Worm (Caenorhabditis elegans) whole organism, early embryonic: ENCODE measurements around the gene set-31.

Experiments used
- B0310.2 ChIP-seq: sonication (generic microtip); optimal IDR thresholded peaks from 2 replicates; lab custom pipeline; 2016; ENCODE audit warnings: mild to moderate bottlenecking, missing genetic modification characterization, missing compliant biosample characterization
- F13C5.2 ChIP-seq: sonication (generic microtip); optimal IDR thresholded peaks from 2 replicates; lab custom pipeline; 2017; ENCODE audit warnings: mild to moderate bottlenecking, missing genetic modification characterization, inconsistent platforms, missing compliant biosample characterization
- aly-1 ChIP-seq: sonication (generic microtip); optimal IDR thresholded peaks from 2 replicates; lab custom pipeline; 2016; ENCODE audit warnings: missing genetic modification characterization, missing compliant biosample characterization
- ama-1 ChIP-seq: fragments of 150-350 bp; optimal IDR thresholded peaks from 2 replicates; lab custom pipeline; 2014
- ceh-13 ChIP-seq: fragments of 200-800 bp; sonication (Bioruptor generic); optimal IDR thresholded peaks from 2 replicates; lab custom pipeline; 2018; ENCODE audit warnings: mild to moderate bottlenecking, missing genetic modification characterization, missing compliant biosample characterization
- ceh-36 ChIP-seq: sonication (generic microtip); optimal IDR thresholded peaks from 2 replicates; lab custom pipeline; 2016; ENCODE audit warnings: missing genetic modification characterization, inconsistent platforms, missing compliant biosample characterization
- ets-7 ChIP-seq: sonication (generic microtip); optimal IDR thresholded peaks from 2 replicates; lab custom pipeline; 2016; ENCODE audit warnings: missing genotype, missing genetic modification characterization, missing compliant biosample characterization
- flt-1 ChIP-seq: fragments of 200-800 bp; sonication (Bioruptor generic); IDR thresholded peaks from 2 replicates; pipeline ENCODE4 v1.3.6; 2022; ENCODE audit warnings: missing genetic modification characterization, missing compliant biosample characterization
- hmbx-1 ChIP-seq: sonication (generic microtip); optimal IDR thresholded peaks from 2 replicates; lab custom pipeline; 2016; ENCODE audit warnings: mild to moderate bottlenecking, missing genetic modification characterization, missing compliant biosample characterization
- hmg-4 ChIP-seq: fragments of 200-800 bp; sonication (Bioruptor generic); optimal IDR thresholded peaks from 2 replicates; lab custom pipeline; 2018; ENCODE audit warnings: mild to moderate bottlenecking, missing genetic modification characterization, missing compliant biosample characterization
- hnd-1 ChIP-seq: sonication (generic microtip); optimal IDR thresholded peaks from 2 replicates; lab custom pipeline; 2016; ENCODE audit warnings: missing genetic modification characterization, missing compliant biosample characterization
- pes-1 ChIP-seq: fragments of 200-800 bp; sonication (Bioruptor generic); IDR thresholded peaks from 2 replicates; pipeline ENCODE4 v1.3.6; 2022; ENCODE audit warnings: missing genetic modification reagents, missing genetic modification characterization, missing compliant biosample characterization
- scrt-1 ChIP-seq: fragments of 200-800 bp; sonication (Bioruptor generic); IDR thresholded peaks from 2 replicates; pipeline ENCODE4 v1.3.6; 2022; ENCODE audit warnings: missing genetic modification characterization, missing compliant biosample characterization
- sea-1 ChIP-seq: fragments of 200-800 bp; sonication (Bioruptor generic); conservative IDR thresholded peaks from 2 replicates; pipeline ENCODE4 v1.3.6; 2022; ENCODE audit warnings: missing genetic modification characterization, missing compliant biosample characterization
- tbx-11 ChIP-seq: fragments of 200-800 bp; sonication (Bioruptor generic); IDR thresholded peaks from 2 replicates; pipeline ENCODE4 v1.3.6; 2022; ENCODE audit warnings: missing genetic modification characterization, missing compliant biosample characterization
- tbx-37 ChIP-seq: fragments of 200-800 bp; sonication (Bioruptor generic); conservative IDR thresholded peaks from 2 replicates; pipeline ENCODE4 v1.3.6; 2022; ENCODE audit warnings: missing genetic modification reagents, missing genetic modification characterization, missing compliant biosample characterization
- tra-4 ChIP-seq: sonication (generic microtip); optimal IDR thresholded peaks from 2 replicates; lab custom pipeline; 2017; ENCODE audit warnings: missing genetic modification characterization, missing compliant biosample characterization

The set-31 gene

DNA sequence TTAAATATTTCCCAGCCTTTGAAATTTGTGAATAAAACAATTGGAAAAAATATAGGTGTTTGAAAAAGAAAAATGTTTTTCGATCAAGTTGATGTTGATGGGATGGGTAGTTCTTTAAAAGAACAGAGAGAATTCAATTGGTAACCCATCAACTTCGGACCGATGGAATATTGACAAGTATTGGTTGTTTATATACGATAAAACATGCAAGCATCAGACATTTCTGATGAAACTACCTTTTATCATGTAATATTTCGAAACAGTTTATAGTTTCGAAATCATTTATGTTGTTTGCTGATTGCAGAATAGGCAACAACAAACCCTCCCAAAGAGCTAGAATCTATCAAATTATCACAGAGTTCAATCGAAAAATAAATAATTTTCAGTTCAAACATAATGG is 7.8 kb upstream of the set-31 start:
- no peak for TF ChIP-seq pes-1
- TF ChIP-seq flt-1 (GFP tag; lab: Robert Waterston, UW), result no peak
- TF ChIP-seq scrt-1, result no peak
- no peak for TF ChIP-seq hmg-4 (GFP tag; lab: Kevin White, UChicago)
- no peak for TF ChIP-seq B0310.2 (tag; lab: Kevin White, UChicago)
- TF ChIP-seq tbx-11 (GFP tag; lab: Robert Waterston, UW), result no peak
- TF ChIP-seq tbx-37 (GFP tag; lab: Robert Waterston, UW), result no peak
- no peak for TF ChIP-seq hmbx-1 (tag; lab: Kevin White, UChicago)
- TF ChIP-seq ets-7 (tag; lab: Kevin White, UChicago), result no peak
- TF ChIP-seq ama-1 (lab: Kevin White, UChicago), result no peak
- TF ChIP-seq F13C5.2 (tag; lab: Kevin White, UChicago), result no peak

DNA sequence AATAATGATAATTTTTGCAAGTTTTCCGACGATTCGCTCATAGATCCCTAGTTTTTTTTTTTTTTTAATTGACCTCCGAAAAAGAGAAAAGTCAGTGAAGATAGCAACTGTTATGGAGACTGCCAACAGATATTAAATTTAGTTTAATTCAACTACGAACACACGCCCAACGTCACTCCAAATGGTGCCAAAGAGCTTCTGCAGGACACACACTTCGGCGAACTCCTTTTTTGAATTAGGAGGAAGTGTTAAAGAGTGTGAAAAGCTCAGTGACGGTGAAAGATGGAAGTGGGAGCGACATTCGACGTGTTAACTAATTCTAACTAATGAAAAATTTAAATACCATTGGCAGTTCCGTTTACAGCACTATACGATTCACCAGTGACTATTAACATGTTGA is 5.7 kb upstream of the set-31 start:
- TF ChIP-seq tbx-11 (GFP tag; lab: Robert Waterston, UW) (no peak), ceh-36 (tag; lab: Kevin White, UChicago) (no peak), F13C5.2 (tag; lab: Kevin White, UChicago) (no peak), flt-1 (GFP tag; lab: Robert Waterston, UW) (no peak), hmg-4 (GFP tag; lab: Kevin White, UChicago) (no peak), sea-1 (no peak)

DNA sequence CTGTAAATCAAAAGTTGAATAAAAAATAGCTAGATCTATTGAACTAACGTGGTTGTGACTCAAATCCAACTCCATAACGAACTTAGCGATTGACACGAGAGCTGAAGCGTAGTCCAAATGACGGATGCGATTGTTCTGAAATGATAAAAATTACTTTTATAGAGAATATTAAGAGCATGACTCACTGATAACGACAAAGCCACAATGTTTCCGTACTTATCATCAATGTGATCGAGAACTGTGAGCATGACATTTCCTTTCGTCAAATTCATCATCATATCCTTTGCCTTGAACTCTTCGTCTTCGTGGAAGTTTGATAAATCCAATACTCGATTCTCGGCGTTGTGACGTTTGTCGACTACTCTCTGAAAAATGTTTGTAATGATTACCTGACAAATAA is 3.7 kb upstream of the set-31 start:
- no peak for TF ChIP-seq B0310.2 (tag; lab: Kevin White, UChicago)
- TF ChIP-seq ama-1 (lab: Kevin White, UChicago), result no peak
- TF ChIP-seq ceh-13 (GFP tag; lab: Kevin White, UChicago), result no peak
- no peak for TF ChIP-seq ceh-36 (tag; lab: Kevin White, UChicago)
- TF ChIP-seq hmg-4 (GFP tag; lab: Kevin White, UChicago), result no peak
- TF ChIP-seq flt-1 (GFP tag; lab: Robert Waterston, UW), result no peak
- no peak for TF ChIP-seq ets-7 (tag; lab: Kevin White, UChicago)
- no peak for TF ChIP-seq tra-4 (tag; lab: Kevin White, UChicago)
- no peak for TF ChIP-seq tbx-11 (GFP tag; lab: Robert Waterston, UW)
- TF ChIP-seq aly-1 (tag; lab: Kevin White, UChicago), result no peak
- no peak for TF ChIP-seq hmbx-1 (tag; lab: Kevin White, UChicago)
- no peak for TF ChIP-seq pes-1
- no peak for TF ChIP-seq F13C5.2 (tag; lab: Kevin White, UChicago)
- TF ChIP-seq tbx-37 (GFP tag; lab: Robert Waterston, UW), result no peak
- no peak for TF ChIP-seq sea-1
- no peak for TF ChIP-seq scrt-1
- TF ChIP-seq hnd-1 (tag; lab: Kevin White, UChicago), result no peak

DNA sequence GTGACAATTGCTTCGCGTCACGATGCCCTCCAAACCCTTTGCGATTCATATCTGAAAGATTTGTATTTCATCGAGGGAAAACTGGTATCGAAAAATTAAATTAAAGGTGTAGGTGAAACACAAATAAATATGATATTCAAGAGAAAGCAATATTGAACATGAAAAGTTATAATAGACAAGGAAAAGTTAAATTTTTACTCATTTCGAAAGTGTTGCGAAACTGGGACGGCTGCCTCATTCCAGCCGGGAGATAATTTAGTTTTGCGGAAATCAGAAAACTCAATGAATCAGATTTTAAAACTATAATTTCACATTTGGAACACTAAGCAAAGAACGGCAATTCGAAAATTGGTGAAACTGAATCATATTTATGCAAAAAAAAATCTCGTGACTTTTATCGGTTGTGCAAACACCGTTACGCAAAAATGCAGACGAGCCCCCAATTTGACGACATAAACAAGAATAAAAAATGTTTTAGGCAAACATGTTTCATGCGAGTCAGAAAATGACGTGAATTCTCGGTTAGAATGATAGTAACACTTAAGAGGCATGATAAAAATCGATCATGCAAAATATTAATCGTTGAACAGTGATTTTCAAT is 2.6 kb upstream of the set-31 start, which contains the start of the genes nxf-1 and C15H11.11:
nxf-1 (minus strand) TSS at position 51 of the 601 bp plus-strand sequence.
C15H11.11 (plus strand) TSS at position 536 of the 601 bp plus-strand sequence.
- TF ChIP-seq F13C5.2 (tag; lab: Kevin White, UChicago) (peak; percentile 52), ama-1 (lab: Kevin White, UChicago) (no peak), sea-1 (no peak)

DNA sequence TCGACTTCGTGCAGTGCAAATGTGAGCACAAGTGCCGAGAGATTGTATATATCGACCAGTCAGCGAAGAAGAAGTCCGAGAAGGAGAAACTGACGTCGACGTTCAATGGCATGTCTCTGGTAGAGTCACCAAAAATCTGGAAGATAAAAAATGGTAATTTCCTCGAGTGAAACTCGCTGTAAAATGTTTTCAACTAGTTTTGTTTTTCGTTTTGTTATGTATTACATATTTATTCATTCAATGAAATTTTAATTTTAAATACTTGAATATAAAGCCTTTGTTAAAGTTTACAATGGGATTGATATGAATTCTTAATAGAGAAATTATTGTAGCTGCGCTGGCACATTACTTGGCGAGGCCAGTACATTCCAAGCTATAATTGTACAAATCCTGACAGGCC is 2.2 kb downstream of the set-31 start:
- TF ChIP-seq flt-1 (GFP tag; lab: Robert Waterston, UW) (no peak), scrt-1 (no peak), ets-7 (tag; lab: Kevin White, UChicago) (no peak), aly-1 (tag; lab: Kevin White, UChicago) (no peak), ama-1 (lab: Kevin White, UChicago) (no peak), F13C5.2 (tag; lab: Kevin White, UChicago) (no peak), sea-1 (no peak), tbx-37 (GFP tag; lab: Robert Waterston, UW) (no peak), tra-4 (tag; lab: Kevin White, UChicago) (no peak), ceh-36 (tag; lab: Kevin White, UChicago) (no peak), B0310.2 (tag; lab: Kevin White, UChicago) (no peak), tbx-11 (GFP tag; lab: Robert Waterston, UW) (no peak), hmbx-1 (tag; lab: Kevin White, UChicago) (no peak), ceh-13 (GFP tag; lab: Kevin White, UChicago) (no peak)

DNA sequence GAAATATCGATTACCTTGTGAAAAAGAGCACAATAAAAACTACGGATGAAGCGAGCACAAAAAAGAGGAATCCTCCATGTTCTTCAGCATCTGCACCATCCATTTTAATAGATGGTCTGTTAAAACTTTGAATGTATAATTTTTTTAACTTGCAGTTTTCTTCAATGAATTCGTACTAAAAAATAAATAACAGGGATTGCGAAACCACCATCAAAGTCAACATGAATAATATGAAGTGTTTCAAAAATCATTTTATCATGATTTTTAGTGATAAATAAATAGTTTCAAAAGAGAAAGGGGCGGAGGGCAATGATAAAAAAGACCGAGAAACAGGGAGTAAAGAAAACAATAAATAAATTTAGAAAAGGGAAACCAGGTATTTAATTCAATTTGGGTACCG is 3.6 kb downstream of the set-31 start, which contains the start of gene dhs-22:
dhs-22 (minus strand) TSS at position 116 of the 400 bp plus-strand sequence.
- TF ChIP-seq hmg-4 (GFP tag; lab: Kevin White, UChicago) (no peak), tbx-37 (GFP tag; lab: Robert Waterston, UW) (no peak), tra-4 (tag; lab: Kevin White, UChicago) (no peak), B0310.2 (tag; lab: Kevin White, UChicago) (no peak), hmbx-1 (tag; lab: Kevin White, UChicago) (no peak), hnd-1 (tag; lab: Kevin White, UChicago) (no peak), ets-7 (tag; lab: Kevin White, UChicago) (no peak), aly-1 (tag; lab: Kevin White, UChicago) (no peak), ama-1 (lab: Kevin White, UChicago) (no peak), ceh-13 (GFP tag; lab: Kevin White, UChicago) (no peak), pes-1 (no peak), sea-1 (no peak), F13C5.2 (tag; lab: Kevin White, UChicago) (no peak), flt-1 (GFP tag; lab: Robert Waterston, UW) (no peak), scrt-1 (no peak)

DNA sequence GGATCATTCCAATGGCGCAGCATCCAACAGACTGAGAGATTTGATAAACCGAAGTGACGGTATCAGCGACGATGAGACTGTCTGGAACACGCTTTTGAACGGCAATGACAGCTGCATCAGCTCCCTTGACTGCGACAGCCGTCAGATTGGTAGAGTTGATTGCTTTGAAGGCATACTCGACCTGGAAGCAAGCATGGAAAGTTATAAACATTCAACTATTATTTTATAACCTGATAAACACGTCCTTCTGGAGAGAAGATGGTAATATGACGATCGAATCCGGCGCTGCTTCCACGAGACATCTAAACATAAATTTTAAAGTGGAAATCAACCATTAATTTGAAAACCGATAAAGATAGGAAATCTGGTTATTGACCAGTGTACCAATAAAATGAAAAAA is 4.6 kb downstream of the set-31 start, which contains the start of gene pas-1:
pas-1 (minus strand) TSS at position 302 of the 400 bp plus-strand sequence.
- TF ChIP-seq aly-1 (tag; lab: Kevin White, UChicago) (no peak), B0310.2 (tag; lab: Kevin White, UChicago) (no peak), sea-1 (no peak), ceh-13 (GFP tag; lab: Kevin White, UChicago) (no peak), pes-1 (no peak), scrt-1 (0 out of 2 replicates have a peak, but pooled peaks have one; percentile 11), tra-4 (tag; lab: Kevin White, UChicago) (no peak), hnd-1 (tag; lab: Kevin White, UChicago) (no peak)
